Fruit fly (Drosophila melanogaster) whole organism, embryonic: ENCODE results near the gene CG5096.

Experiments used
- Aef1 ChIP-seq: fragments of 200-800 bp; sonication (Bioruptor generic); IDR thresholded peaks from 3 replicates; pipeline ENCODE4 v1.3.6; 2022; ENCODE audit warnings: missing biosample characterization, missing genetic modification characterization
- Antp ChIP-seq: fragments of 200-800 bp; sonication (Bioruptor generic); optimal IDR thresholded peaks from 3 replicates; lab custom pipeline; 2016; ENCODE audit warnings: missing biosample characterization, missing genetic modification characterization
- CG11695 ChIP-seq: fragments of 200-800 bp; sonication (Bioruptor generic); IDR thresholded peaks from 3 replicates; pipeline ENCODE4 v1.3.6; 2022; ENCODE audit warnings: missing biosample characterization, missing genetic modification characterization
- CG11696 ChIP-seq: fragments of 200-800 bp; sonication (Bioruptor generic); IDR thresholded peaks from 2 replicates; pipeline ENCODE4 v1.3.6; 2022; ENCODE audit warnings: missing biosample characterization, missing genetic modification characterization
- CG1233 ChIP-seq: fragments of 200-800 bp; sonication (Bioruptor generic); optimal IDR thresholded peaks from 4 replicates; lab custom pipeline; 2018; ENCODE audit warnings: missing biosample characterization, mild to moderate bottlenecking, missing genetic modification characterization
- CG12391 ChIP-seq: fragments of 200-800 bp; sonication (Bioruptor generic); optimal IDR thresholded peaks from 3 replicates; lab custom pipeline; 2018; ENCODE audit warnings: missing biosample characterization, mild to moderate bottlenecking, missing genetic modification characterization, moderate library complexity
- CG14441 ChIP-seq: fragments of 200-800 bp; sonication (Bioruptor generic); IDR thresholded peaks from 2 replicates; pipeline ENCODE4 v1.3.6; 2022; ENCODE audit warnings: missing biosample characterization, missing genetic modification characterization
- CG14710 ChIP-seq: fragments of 200-800 bp; sonication (Bioruptor generic); optimal IDR thresholded peaks from 3 replicates; lab custom pipeline; 2019; ENCODE audit warnings: missing biosample characterization, mild to moderate bottlenecking, missing genetic modification characterization, moderate library complexity
- CG16863 ChIP-seq: fragments of 200-800 bp; sonication (Bioruptor generic); optimal IDR thresholded peaks from 3 replicates; lab custom pipeline; 2016; ENCODE audit warnings: missing biosample characterization, missing genetic modification characterization
- CG18011 ChIP-seq: fragments of 200-800 bp; sonication (Bioruptor generic); optimal IDR thresholded peaks from 2 replicates; lab custom pipeline; 2017; ENCODE audit warnings: missing biosample characterization, missing genetic modification characterization, mild to moderate bottlenecking, moderate library complexity, missing genotype
- CG2202 ChIP-seq: fragments of 200-800 bp; sonication (Bioruptor generic); optimal IDR thresholded peaks from 2 replicates; lab custom pipeline; 2018; ENCODE audit warnings: missing biosample characterization, mild to moderate bottlenecking, missing genetic modification characterization
- CG2678 ChIP-seq: fragments of 200-800 bp; sonication (Bioruptor generic); optimal IDR thresholded peaks from 3 replicates; lab custom pipeline; 2019; ENCODE audit warnings: missing biosample characterization, mild to moderate bottlenecking, missing genetic modification characterization, moderate library complexity
- CG2889 ChIP-seq: fragments of 200-800 bp; sonication (Bioruptor generic); IDR thresholded peaks from 3 replicates; pipeline ENCODE4 v1.3.6; 2022; ENCODE audit warnings: missing biosample characterization, missing genetic modification characterization
- CG31224 ChIP-seq: fragments of 200-800 bp; sonication (Bioruptor generic); IDR thresholded peaks from 2 replicates; pipeline ENCODE4 v1.3.6; 2022; ENCODE audit warnings: missing biosample characterization, missing genetic modification characterization
- CG4820 ChIP-seq: fragments of 200-800 bp; sonication (Bioruptor generic); optimal IDR thresholded peaks from 3 replicates; lab custom pipeline; 2016; ENCODE audit warnings: missing biosample characterization, missing genetic modification characterization
- CG6654 ChIP-seq: fragments of 200-800 bp; sonication (Bioruptor generic); optimal IDR thresholded peaks from 2 replicates; lab custom pipeline; 2017; ENCODE audit warnings: missing biosample characterization, mild to moderate bottlenecking, missing genetic modification characterization
- CG7839 ChIP-seq: fragments of 200-800 bp; sonication (Bioruptor generic); optimal IDR thresholded peaks from 3 replicates; lab custom pipeline; 2018; ENCODE audit warnings: missing biosample characterization, mild to moderate bottlenecking, missing genetic modification characterization, moderate library complexity
- CG9215 ChIP-seq: fragments of 200-800 bp; sonication (Bioruptor generic); IDR thresholded peaks from 2 replicates; pipeline ENCODE4 v1.3.6; 2022; ENCODE audit warnings: missing biosample characterization, missing genetic modification characterization
- CkIIα-i1 ChIP-seq: fragments of 200-800 bp; sonication (Bioruptor generic); IDR thresholded peaks from 2 replicates; pipeline ENCODE4 v1.3.6; 2022; ENCODE audit warnings: missing biosample characterization, missing genetic modification characterization
- CoRest ChIP-seq: fragments of 200-800 bp; sonication (Bioruptor generic); optimal IDR thresholded peaks from 3 replicates; lab custom pipeline; 2018; ENCODE audit warnings: missing biosample characterization, mild to moderate bottlenecking, missing genetic modification characterization, moderate library complexity
- Dip2 ChIP-seq: fragments of 200-800 bp; sonication (Bioruptor generic); IDR thresholded peaks from 2 replicates; pipeline ENCODE4 v1.3.6; 2022; ENCODE audit warnings: missing biosample characterization, missing genetic modification characterization
- ERR ChIP-seq: fragments of 200-800 bp; sonication (Bioruptor generic); optimal IDR thresholded peaks from 2 replicates; lab custom pipeline; 2016; ENCODE audit warnings: missing biosample characterization, missing genetic modification characterization
- Fer3 ChIP-seq: fragments of 200-800 bp; sonication (Bioruptor generic); optimal IDR thresholded peaks from 2 replicates; lab custom pipeline; 2018; ENCODE audit warnings: missing biosample characterization, mild to moderate bottlenecking, missing genetic modification characterization, moderate library complexity
- H2.0 ChIP-seq: fragments of 200-800 bp; sonication (Bioruptor generic); IDR thresholded peaks from 2 replicates; pipeline ENCODE4 v1.3.6; 2022; ENCODE audit warnings: missing biosample characterization, missing genetic modification characterization
- Kr ChIP-seq: fragments of 200-800 bp; sonication (Bioruptor generic); optimal IDR thresholded peaks from 2 replicates; lab custom pipeline; 2017; ENCODE audit warnings: missing biosample characterization, mild to moderate bottlenecking, missing genetic modification characterization
- MESR4 ChIP-seq: fragments of 200-800 bp; sonication (Bioruptor generic); optimal IDR thresholded peaks from 2 replicates; lab custom pipeline; 2018; ENCODE audit warnings: missing biosample characterization, mild to moderate bottlenecking, missing genetic modification characterization, moderate library complexity
- MTF-1 ChIP-seq: fragments of 200-800 bp; sonication (Bioruptor generic); optimal IDR thresholded peaks from 2 replicates; lab custom pipeline; 2018; ENCODE audit warnings: missing biosample characterization, mild to moderate bottlenecking, missing genetic modification characterization, borderline replicate concordance
- Meics ChIP-seq: fragments of 200-800 bp; sonication (Bioruptor generic); optimal IDR thresholded peaks from 2 replicates; lab custom pipeline; 2017; ENCODE audit warnings: missing biosample characterization, mild to moderate bottlenecking, missing genetic modification characterization
- Opbp ChIP-seq: fragments of 200-800 bp; sonication (Bioruptor generic); IDR thresholded peaks from 3 replicates; pipeline ENCODE4 v1.3.6; 2022; ENCODE audit warnings: missing biosample characterization, missing genetic modification characterization; ENCODE audit not compliant: partially characterized antibody
- bowl ChIP-seq: fragments of 200-800 bp; sonication (Bioruptor generic); IDR thresholded peaks from 2 replicates; pipeline ENCODE4 v1.3.6; 2022; ENCODE audit warnings: missing biosample characterization, missing genetic modification characterization
- exex ChIP-seq: fragments of 200-800 bp; sonication (Bioruptor generic); optimal IDR thresholded peaks from 4 replicates; lab custom pipeline; 2018; ENCODE audit warnings: missing biosample characterization, mild to moderate bottlenecking, missing genetic modification characterization, moderate library complexity
- fd64A ChIP-seq: fragments of 200-800 bp; sonication (Bioruptor generic); optimal IDR thresholded peaks from 3 replicates; lab custom pipeline; 2018; ENCODE audit warnings: missing biosample characterization, mild to moderate bottlenecking, missing genetic modification characterization
- fru ChIP-seq: fragments of >200 bp; optimal IDR thresholded peaks from 2 replicates; lab custom pipeline; 2017
- gcm2 ChIP-seq: fragments of 200-800 bp; sonication (Bioruptor generic); optimal IDR thresholded peaks from 2 replicates; lab custom pipeline; 2016; ENCODE audit warnings: missing biosample characterization, missing genetic modification characterization
- hkb ChIP-seq, 2 experiments: fragments of 200-800 bp in 1 of 2; fragments of >200 bp in 1 of 2; sonication (Bioruptor generic) in 1 of 2; IDR thresholded peaks in 1 of 2; optimal IDR thresholded peaks in 1 of 2; 2 replicates each; pipeline versions ENCODE4 v1.3.6 to Lab custom; 2017 to 2022; ENCODE audit warnings: missing biosample characterization in 1 of 2, missing genetic modification characterization in 1 of 2
- ind ChIP-seq: fragments of 200-800 bp; sonication (Bioruptor generic); optimal IDR thresholded peaks from 3 replicates; lab custom pipeline; 2016; ENCODE audit warnings: missing biosample characterization, missing genetic modification characterization
- insv ChIP-seq, 2 experiments: fragments of 200-800 bp; sonication (Bioruptor generic); optimal IDR thresholded peaks; 3 replicates each; lab custom pipeline; 2016 to 2018; ENCODE audit warnings: missing biosample characterization in 2 of 2, missing genetic modification characterization in 2 of 2
- jumu ChIP-seq: fragments of 200-800 bp; sonication (Bioruptor generic); optimal IDR thresholded peaks from 3 replicates; lab custom pipeline; 2016; ENCODE audit warnings: missing biosample characterization, missing genetic modification characterization
- kni ChIP-seq: fragments of 200-800 bp; sonication (Bioruptor generic); optimal IDR thresholded peaks from 3 replicates; lab custom pipeline; 2017; ENCODE audit warnings: mild to moderate bottlenecking, missing biosample characterization, missing genetic modification reagents, missing genetic modification characterization
- lab ChIP-seq: fragments of 200-800 bp; sonication (Bioruptor generic); optimal IDR thresholded peaks from 3 replicates; lab custom pipeline; 2017; ENCODE audit warnings: missing biosample characterization, missing genetic modification characterization, mild to moderate bottlenecking, moderate library complexity, missing genetic modification reagents
- lilli ChIP-seq: fragments of 200-800 bp; sonication (Bioruptor generic); optimal IDR thresholded peaks from 3 replicates; lab custom pipeline; 2016; ENCODE audit warnings: missing biosample characterization, missing genetic modification characterization
- pb ChIP-seq: fragments of 200-800 bp; sonication (Bioruptor generic); optimal IDR thresholded peaks from 3 replicates; lab custom pipeline; 2016; ENCODE audit warnings: missing biosample characterization, missing genetic modification characterization
- pfk ChIP-seq: fragments of 200-800 bp; sonication (Bioruptor generic); optimal IDR thresholded peaks from 2 replicates; lab custom pipeline; 2018; ENCODE audit warnings: missing biosample characterization, mild to moderate bottlenecking, missing genetic modification characterization, moderate library complexity
- psq ChIP-seq: fragments of 200-800 bp; sonication (Bioruptor generic); optimal IDR thresholded peaks from 2 replicates; lab custom pipeline; 2017; ENCODE audit warnings: missing biosample characterization, missing genetic modification characterization
- run ChIP-seq: fragments of 200-800 bp; sonication (Bioruptor generic); optimal IDR thresholded peaks from 3 replicates; lab custom pipeline; 2018; ENCODE audit warnings: missing biosample characterization, mild to moderate bottlenecking, missing genetic modification characterization
- sens ChIP-seq: fragments of 200-800 bp; sonication (Bioruptor generic); peaks from one replicate; lab custom pipeline; 2016; ENCODE audit warnings: missing biosample characterization, missing genetic modification characterization
- slou ChIP-seq: fragments of 200-800 bp; sonication (Bioruptor generic); optimal IDR thresholded peaks from 3 replicates; lab custom pipeline; 2016; ENCODE audit warnings: missing biosample characterization, missing genetic modification characterization
- so ChIP-seq: fragments of 200-800 bp; sonication (Bioruptor generic); IDR thresholded peaks from 3 replicates; pipeline ENCODE4 v1.3.6; 2022; ENCODE audit warnings: missing biosample characterization, missing genetic modification characterization
- sqz ChIP-seq: fragments of 200-800 bp; sonication (Bioruptor generic); optimal IDR thresholded peaks from 3 replicates; lab custom pipeline; 2018; ENCODE audit warnings: missing biosample characterization, mild to moderate bottlenecking, missing genetic modification characterization
- toy ChIP-seq: fragments of 200-800 bp; sonication (Bioruptor generic); IDR thresholded peaks from 2 replicates; pipeline ENCODE4 v1.3.6; 2022; ENCODE audit warnings: missing biosample characterization, missing genetic modification characterization

The CG5096 gene

DNA sequence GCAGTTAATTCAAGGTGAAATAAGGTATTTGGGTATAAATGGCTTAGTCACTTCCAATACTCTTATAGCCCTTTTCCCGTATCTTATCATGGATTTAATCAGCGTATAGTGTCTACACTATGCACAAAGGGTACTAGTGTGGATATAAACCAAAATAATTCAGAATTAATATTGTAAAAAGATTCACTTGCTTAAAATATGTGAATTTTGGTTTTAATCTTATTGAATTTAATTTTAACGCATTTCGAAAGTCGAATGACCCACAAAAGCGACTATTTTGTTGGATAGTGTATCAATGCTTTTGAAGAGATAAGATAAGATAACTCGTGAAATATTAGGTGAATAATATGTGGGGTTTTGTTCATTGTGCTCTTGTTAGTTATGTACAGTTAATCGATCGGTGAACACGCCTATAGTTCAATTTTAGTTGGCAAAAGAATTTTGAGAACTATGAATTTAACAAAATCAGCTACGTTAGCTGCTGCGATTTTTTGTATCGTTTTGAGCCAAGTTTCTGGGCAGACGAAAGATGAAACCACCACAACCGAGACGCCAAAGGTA lies at the start of gene CG5096 (continued):
- TF ChIP-seq pfk (GFP tag; lab: Kevin White, UChicago) (no peak), Dip2 (GFP tag; lab: Robert Waterston, UW) (no peak), slou (GFP tag; lab: Kevin White, UChicago) (peak; percentile 10), CG7839 (tag; lab: Kevin White, UChicago) (peak; percentile 94), sqz (peak; percentile 61), psq (peak; percentile 49), Aef1 (peak; percentile 88), Opbp (GFP tag; lab: Robert Waterston, UW) (no peak), CoRest (peak; percentile 93), Antp (GFP tag; lab: Kevin White, UChicago) (peak; percentile 48), insv (GFP tag; optimal IDR thresholded peaks at IDR 0.05; lab: Kevin White, UChicago) (peak in 1 of 2 experiments; percentile 12), CG2889 (peak; percentile 93), lilli (GFP tag; lab: Kevin White, UChicago) (peak; percentile 93), hkb (optimal IDR thresholded peaks at IDR 0.05; lab: Kevin White, UChicago) (no peak), hkb (GFP tag; IDR thresholded peaks at IDR 0.05; lab: Robert Waterston, UW) (peak; percentile 96), CG6654 (GFP tag; lab: Kevin White, UChicago) (peak; percentile 64), fru (no peak), CG31224 (GFP tag; lab: Robert Waterston, UW) (peak; percentile 72; the same call in 1 of the 2 replicates), CG11696 (GFP tag; lab: Robert Waterston, UW) (peak; percentile 75), ind (GFP tag; lab: Kevin White, UChicago) (peak; percentile 85), ERR (GFP tag; lab: Kevin White, UChicago) (peak; percentile 77), CG16863 (GFP tag; lab: Kevin White, UChicago) (peak; percentile 71), so (GFP tag; lab: Robert Waterston, UW) (peak; percentile 93), CG9215 (GFP tag; lab: Robert Waterston, UW) (no peak; the same call in none of the 2 replicates), Fer3 (peak; percentile 96), CG12391 (tag; lab: Kevin White, UChicago) (peak; percentile 91), exex (tag; lab: Kevin White, UChicago) (peak; percentile 97), CG11695 (peak; percentile 93), sens (GFP tag; lab: Kevin White, UChicago) (peak; percentile 92), fd64A (GFP tag; lab: Kevin White, UChicago) (no peak), CG4820 (peak; percentile 67), MESR4 (GFP tag; lab: Kevin White, UChicago) (peak; percentile 26), CG18011 (GFP tag; lab: Kevin White, UChicago) (peak; percentile 57), Meics (GFP tag; lab: Kevin White, UChicago) (peak; percentile 91), CkIIα-i1 (GFP tag; lab: Robert Waterston, UW) (no peak), CG2678 (tag; lab: Kevin White, UChicago) (peak; percentile 97), Kr (GFP tag; lab: Kevin White, UChicago) (no peak), CG14710 (tag; lab: Kevin White, UChicago) (peak; percentile 67), CG1233 (GFP tag; lab: Kevin White, UChicago) (peak; percentile 84), run (peak; percentile 83), gcm2 (GFP tag; lab: Kevin White, UChicago) (peak; percentile 23), jumu (GFP tag; lab: Kevin White, UChicago) (peak; percentile 53), toy (GFP tag; lab: Robert Waterston, UW) (peak; percentile 74; the same call in 1 of the 2 replicates), bowl (peak; percentile 53; the same call in 1 of the 2 replicates), MTF-1 (GFP tag; lab: Kevin White, UChicago) (peak; percentile 60), kni (no peak), CG2202 (tag; lab: Kevin White, UChicago) (peak; percentile 47), pb (GFP tag; lab: Kevin White, UChicago) (no peak), CG14441 (GFP tag; lab: Robert Waterston, UW) (peak; percentile 92), H2.0 (GFP tag; lab: Robert Waterston, UW) (peak; percentile 79), lab (GFP tag; lab: Kevin White, UChicago) (peak; percentile 97)
